Worm (Caenorhabditis elegans): ENCODE measurements around the gene cnc-3.

The cnc-3 gene

ce11 chrV:1486031-1486430 is 38.2 kb downstream of the cnc-3 start:
- TF ChIP-seq sma-9 (GFP tag; optimal IDR thresholded peaks at IDR 0.05) (peak; percentile 28), sma-9 (tag; optimal IDR thresholded peaks at IDR 0.05) (no peak), F13H6.1 (tag; optimal IDR thresholded peaks at IDR 0.05) (no peak)

- no peak for TF ChIP-seq nhr-10 (tag; optimal IDR thresholded peaks at IDR 0.05)
- TF ChIP-seq unc-39 (tag; optimal IDR thresholded peaks at IDR 0.05): no peak
- no peak for TF ChIP-seq ZK546.5 (tag; optimal IDR thresholded peaks at IDR 0.05)
- TF ChIP-seq nhr-6 (tag; optimal IDR thresholded peaks at IDR 0.05): no peak
- TF ChIP-seq lsy-2 (tag; optimal IDR thresholded peaks at IDR 0.05): no peak
- no peak for TF ChIP-seq snpc-4 (tag; optimal IDR thresholded peaks at IDR 0.05)
- no peak for TF ChIP-seq lin-13 (GFP tag; optimal IDR thresholded peaks at IDR 0.05)
- no peak for TF ChIP-seq sma-3 (GFP tag; optimal IDR thresholded peaks at IDR 0.05)
- no peak for TF ChIP-seq skn-1 (tag; optimal IDR thresholded peaks at IDR 0.05)
- no peak for TF ChIP-seq peb-1 (tag; optimal IDR thresholded peaks at IDR 0.05)
- TF ChIP-seq mbf-1 (tag; optimal IDR thresholded peaks at IDR 0.05): no peak
- no peak for TF ChIP-seq F13H6.1 (tag; optimal IDR thresholded peaks at IDR 0.05)
- no peak for TF ChIP-seq fos-1 (tag; optimal IDR thresholded peaks at IDR 0.05)
- TF ChIP-seq Y55F3AM.14 (GFP tag; optimal IDR thresholded peaks at IDR 0.05): no peak
- no peak for TF ChIP-seq nhr-237 (tag; optimal IDR thresholded peaks at IDR 0.05)
- no peak for TF ChIP-seq lin-39 (tag; optimal IDR thresholded peaks at IDR 0.05)
- no peak for TF ChIP-seq elt-3 (tag; optimal IDR thresholded peaks at IDR 0.05)
- TF ChIP-seq nhr-25 (tag; optimal IDR thresholded peaks at IDR 0.05): no peak
- TF ChIP-seq gmeb-1 (tag; optimal IDR thresholded peaks at IDR 0.05): no peak
Measured at ce11 chrV:1487262-1487661, 39.5 kb downstream of the cnc-3 start.

- no peak for TF ChIP-seq mdl-1 (tag; optimal IDR thresholded peaks at IDR 0.05)
- TF ChIP-seq C34F6.9 (tag; optimal IDR thresholded peaks at IDR 0.05): peak; percentile 14
- TF ChIP-seq zag-1 (tag; optimal IDR thresholded peaks at IDR 0.05): no peak
- no peak for TF ChIP-seq ztf-1 (GFP tag; conservative IDR thresholded peaks at IDR 0.05)
- TF ChIP-seq nhr-6 (tag; optimal IDR thresholded peaks at IDR 0.05): no peak
- no peak for TF ChIP-seq nhr-23 (tag; optimal IDR thresholded peaks at IDR 0.05)
- TF ChIP-seq skn-1 (tag; optimal IDR thresholded peaks at IDR 0.05): no peak
Measured at ce11 chrV:1488642-1489041, 40.8 kb downstream of the cnc-3 start.

ce11 chrV:1491510-1491909 is 43.7 kb downstream of the cnc-3 start, which contains the start of gene C38C3.6:
C38C3.6 (minus strand) TSS chrV:1491610.
- TF ChIP-seq skn-1 (tag; optimal IDR thresholded peaks at IDR 0.05): no peak
- no peak for TF ChIP-seq nhr-12 (tag; optimal IDR thresholded peaks at IDR 0.05)
- no peak for TF ChIP-seq elt-1 (tag; optimal IDR thresholded peaks at IDR 0.05)
- no peak for TF ChIP-seq dmd-4 (tag; optimal IDR thresholded peaks at IDR 0.05)
- no peak for TF ChIP-seq egl-27 (tag; optimal IDR thresholded peaks at IDR 0.05)
- no peak for TF ChIP-seq alr-1 (tag; optimal IDR thresholded peaks at IDR 0.05)
- TF ChIP-seq nhr-77 (tag; optimal IDR thresholded peaks at IDR 0.05): no peak
- no peak for TF ChIP-seq crh-2 (tag; optimal IDR thresholded peaks at IDR 0.05)
- TF ChIP-seq lsy-2 (tag; optimal IDR thresholded peaks at IDR 0.05): no peak
- TF ChIP-seq fos-1 (tag; optimal IDR thresholded peaks at IDR 0.05): no peak
- TF ChIP-seq nhr-25 (tag; optimal IDR thresholded peaks at IDR 0.05): no peak
- TF ChIP-seq snpc-4 (tag; optimal IDR thresholded peaks at IDR 0.05): no peak
- no peak for TF ChIP-seq ZK546.5 (tag; optimal IDR thresholded peaks at IDR 0.05)
- TF ChIP-seq F13H6.1 (tag; optimal IDR thresholded peaks at IDR 0.05): no peak

ce11 chrV:1494469-1494868 is 46.7 kb downstream of the cnc-3 start, which contains the start of gene spig-7:
spig-7 (plus strand) TSS chrV:1494769.
- no peak for TF ChIP-seq lin-13 (GFP tag; optimal IDR thresholded peaks at IDR 0.05)
- TF ChIP-seq unc-62 (GFP tag; optimal IDR thresholded peaks at IDR 0.05): no peak
- no peak for TF ChIP-seq gmeb-1 (tag; optimal IDR thresholded peaks at IDR 0.05)
- no peak for TF ChIP-seq mdl-1 (tag; optimal IDR thresholded peaks at IDR 0.05)
- TF ChIP-seq elt-3 (tag; optimal IDR thresholded peaks at IDR 0.05): no peak
- no peak for TF ChIP-seq ceh-16 (tag; optimal IDR thresholded peaks at IDR 0.05)
- no peak for TF ChIP-seq nhr-10 (tag; optimal IDR thresholded peaks at IDR 0.05)
- no peak for TF ChIP-seq nhr-129 (tag; optimal IDR thresholded peaks at IDR 0.05)
- TF ChIP-seq nhr-21 (tag; optimal IDR thresholded peaks at IDR 0.05): no peak
- TF ChIP-seq sma-9 (GFP tag; optimal IDR thresholded peaks at IDR 0.05): no peak
- TF ChIP-seq sma-9 (tag; optimal IDR thresholded peaks at IDR 0.05): no peak
- no peak for TF ChIP-seq ZK546.5 (tag; optimal IDR thresholded peaks at IDR 0.05)
- TF ChIP-seq alr-1 (tag; optimal IDR thresholded peaks at IDR 0.05): no peak
- no peak for TF ChIP-seq nhr-23 (tag; optimal IDR thresholded peaks at IDR 0.05)
- no peak for TF ChIP-seq C34F6.9 (tag; optimal IDR thresholded peaks at IDR 0.05)
- no peak for TF ChIP-seq skn-1 (tag; optimal IDR thresholded peaks at IDR 0.05)
